Worm (Caenorhabditis elegans): ENCODE results near the gene F56D5.6.

Gene F56D5.6

DNA sequence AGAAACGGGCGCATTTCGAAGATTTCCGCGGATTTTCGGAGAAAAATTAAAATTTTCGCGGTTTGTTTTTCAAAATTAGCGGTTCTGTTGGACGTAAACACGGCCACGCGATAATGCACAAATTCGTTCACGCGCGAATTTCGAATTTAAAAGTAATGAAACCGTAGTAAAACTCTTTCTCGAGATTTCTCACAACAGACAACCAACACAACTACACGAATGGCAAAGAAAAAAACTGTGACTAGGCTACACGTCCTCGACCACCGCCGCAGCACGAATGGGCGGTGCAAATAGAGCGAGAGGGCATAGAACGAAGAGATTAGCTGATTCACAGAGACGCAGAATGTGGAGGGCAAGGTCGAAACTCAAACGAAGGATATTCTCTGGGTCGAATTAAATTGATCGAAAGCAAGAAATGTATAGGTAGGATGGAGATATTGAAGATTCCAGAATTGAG, 39.2 kb downstream of the F56D5.6 start, which contains the start of gene idh-1 (continued):
- no peak for TF ChIP-seq nhr-111 (GFP tag; optimal IDR thresholded peaks at IDR 0.05)
- TF ChIP-seq jun-1 (tag; optimal IDR thresholded peaks at IDR 0.05), result no peak
- TF ChIP-seq dmd-6 (GFP tag; IDR thresholded peaks at IDR 0.05), result peak; percentile 32; the same call in 1 of the 2 replicates
- TF ChIP-seq ztf-7 (tag; optimal IDR thresholded peaks at IDR 0.05), result no peak
- TF ChIP-seq tra-1 (GFP tag; IDR thresholded peaks at IDR 0.05), result no peak
- no peak for TF ChIP-seq ZK337.2 (GFP tag; IDR thresholded peaks at IDR 0.05)
- no peak for TF ChIP-seq duxl-1 (tag; optimal IDR thresholded peaks at IDR 0.05; ENCODE audit: poor library complexity)
- TF ChIP-seq mxl-2 (GFP tag; conservative IDR thresholded peaks at IDR 0.05), result no peak
- no peak for TF ChIP-seq F10B5.3 (tag; optimal IDR thresholded peaks at IDR 0.05)
- TF ChIP-seq madf-9 (GFP tag; conservative IDR thresholded peaks at IDR 0.05), result no peak
- peak in 1 of 2 experiments; percentile 14 for TF ChIP-seq mdl-1 (tag; optimal IDR thresholded peaks at IDR 0.05)

DNA sequence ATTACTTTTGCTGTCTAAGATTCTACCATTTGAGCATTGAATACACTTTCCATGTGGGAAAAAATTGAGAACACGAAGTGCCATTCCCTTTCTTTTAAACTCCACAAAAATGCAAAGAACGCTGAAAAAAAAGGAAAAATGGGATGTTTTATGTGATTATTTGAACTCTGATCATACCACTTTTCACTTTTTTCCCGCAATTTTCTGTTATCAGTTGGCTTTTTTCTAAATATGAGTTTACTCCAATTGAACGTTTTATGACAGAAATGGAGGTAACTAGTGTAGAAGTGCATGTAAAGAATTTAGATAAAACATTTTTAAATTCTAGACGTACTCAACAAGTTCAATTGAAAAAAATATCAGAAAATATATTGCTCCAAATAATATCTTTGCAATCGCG, 39.7 kb downstream of the F56D5.6 start:
- TF ChIP-seq dve-1 (tag; optimal IDR thresholded peaks at IDR 0.05; ENCODE audit: insufficient read depth) (peak; percentile 47), dmd-6 (GFP tag; IDR thresholded peaks at IDR 0.05) (peak; percentile 31), pqm-1 (tag; optimal IDR thresholded peaks at IDR 0.05) (peak; percentile 6), zip-2 (tag; optimal IDR thresholded peaks at IDR 0.05) (no peak), tag-97 (GFP tag; IDR thresholded peaks at IDR 0.05) (no peak), daf-16 (GFP tag; optimal IDR thresholded peaks at IDR 0.05) (no peak), daf-16 (tag; optimal IDR thresholded peaks at IDR 0.05) (peak; percentile 69), nhr-77 (tag; optimal IDR thresholded peaks at IDR 0.05) (peak; percentile 37), php-3 (GFP tag; IDR thresholded peaks at IDR 0.05) (no peak), madf-5 (GFP tag; IDR thresholded peaks at IDR 0.05) (no peak), nhr-28 (tag; optimal IDR thresholded peaks at IDR 0.05) (peak; percentile 51)

DNA sequence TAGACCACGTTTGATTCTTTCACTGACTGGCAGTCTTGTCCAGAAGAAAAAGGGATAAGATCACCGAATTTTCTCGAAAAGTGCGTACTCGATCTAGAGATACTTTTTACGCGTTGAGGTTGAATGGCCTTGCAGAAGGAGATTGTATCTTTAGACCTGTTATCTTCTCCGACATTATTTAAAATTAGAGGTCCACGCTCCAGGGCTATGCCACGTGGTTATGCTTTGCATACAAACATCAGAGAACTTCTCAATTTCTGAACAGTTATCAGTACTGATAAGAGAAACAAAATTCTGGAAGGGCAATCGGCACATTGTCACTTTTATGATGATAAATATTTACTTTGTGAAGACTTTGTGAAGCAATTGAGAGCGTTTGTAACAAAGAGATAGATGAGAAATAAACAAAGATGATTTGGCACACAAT, 40.4 kb downstream of the F56D5.6 start:
- TF ChIP-seq zip-11 (GFP tag; IDR thresholded peaks at IDR 0.05) (no peak), tra-1 (GFP tag; IDR thresholded peaks at IDR 0.05) (peak; percentile 69; the same call in 1 of the 2 replicates), nhr-42 (GFP tag; IDR thresholded peaks at IDR 0.05) (no peak), spr-3 (GFP tag; optimal IDR thresholded peaks at IDR 0.05) (peak; percentile 5), nhr-10 (tag; optimal IDR thresholded peaks at IDR 0.05) (peak; percentile 49), zag-1 (tag; optimal IDR thresholded peaks at IDR 0.05) (no peak), unc-62 (GFP tag; optimal IDR thresholded peaks at IDR 0.05 in 1 of 2) (peak in 1 of 2 experiments; percentile 99), unc-62 (tag; optimal IDR thresholded peaks at IDR 0.05) (no peak), T20F7.1 (GFP tag; optimal IDR thresholded peaks at IDR 0.05) (peak; percentile 58), nhr-41 (GFP tag; IDR thresholded peaks at IDR 0.05) (no peak), zfp-2 (tag; optimal IDR thresholded peaks at IDR 0.05) (no peak), pqm-1 (tag; optimal IDR thresholded peaks at IDR 0.05) (peak; percentile 74), Y48G9A.11 (GFP tag; IDR thresholded peaks at IDR 0.05) (no peak), daf-8 (GFP tag; IDR thresholded peaks at IDR 0.05) (no peak), hlh-11 (tag; optimal IDR thresholded peaks at IDR 0.05) (peak; percentile 90), rbr-2 (tag; optimal IDR thresholded peaks at IDR 0.05) (no peak), nhr-48 (tag; optimal IDR thresholded peaks at IDR 0.05) (peak; percentile 83), sdz-12 (GFP tag; optimal IDR thresholded peaks at IDR 0.05) (peak; percentile 29), nhr-25 (tag; optimal IDR thresholded peaks at IDR 0.05; ENCODE audit: borderline replicate concordance, insufficient read depth) (peak; percentile 57), daf-16 (GFP tag; optimal IDR thresholded peaks at IDR 0.05) (peak in 1 of 2 experiments; percentile 77), daf-16 (tag; optimal IDR thresholded peaks at IDR 0.05) (peak; percentile 100), unc-130 (GFP tag; optimal IDR thresholded peaks at IDR 0.05) (no peak), egl-27 (tag; optimal IDR thresholded peaks at IDR 0.05) (no peak), mes-2 (tag; optimal IDR thresholded peaks at IDR 0.05; ENCODE audit: poor library complexity, severe bottlenecking) (peak; percentile 60), aly-2 (tag; optimal IDR thresholded peaks at IDR 0.05) (no peak), unc-39 (tag; optimal IDR thresholded peaks at IDR 0.05) (no peak), T26A8.4 (GFP tag; IDR thresholded peaks at IDR 0.05) (0 out of 2 replicates have a peak, but pooled peaks have one; percentile 44), dmd-6 (GFP tag; IDR thresholded peaks at IDR 0.05) (peak; percentile 91), hif-1 (tag; optimal IDR thresholded peaks at IDR 0.05) (peak in 1 of 2 experiments; percentile 19), lin-1 (GFP tag; IDR thresholded peaks at IDR 0.05) (0 out of 2 replicates have a peak, but pooled peaks have one; percentile 8), zfp-3 (GFP tag; conservative IDR thresholded peaks at IDR 0.05) (peak; percentile 75; the same call in 1 of the 2 replicates)
